Fruit fly (Drosophila melanogaster) whole organism, prepupa: ENCODE measurements around the gene msd1.

Source experiments
- Blimp-1 ChIP-seq: fragments of 200-800 bp; sonication (Bioruptor generic); optimal IDR thresholded peaks from 3 replicates; lab custom pipeline; 2017; ENCODE audit warnings: missing biosample characterization, missing genetic modification characterization, mild to moderate bottlenecking, moderate library complexity, missing genetic modification reagents
- CG10631 ChIP-seq: fragments of 200-800 bp; sonication (Bioruptor generic); optimal IDR thresholded peaks from 2 replicates; lab custom pipeline; 2016; ENCODE audit warnings: missing biosample characterization, missing genetic modification characterization
- CG11902 ChIP-seq: fragments of 200-800 bp; sonication (Bioruptor generic); optimal IDR thresholded peaks from 3 replicates; lab custom pipeline; 2016; ENCODE audit warnings: missing biosample characterization, missing genetic modification characterization
- CG6854 ChIP-seq: fragments of 200-800 bp; sonication (Bioruptor generic); optimal IDR thresholded peaks from 2 replicates; lab custom pipeline; 2017; ENCODE audit warnings: missing biosample characterization, mild to moderate bottlenecking, missing genetic modification characterization
- Eip93F ChIP-seq: fragments of 200-800 bp; sonication (Bioruptor generic); optimal IDR thresholded peaks from 2 replicates; lab custom pipeline; 2016; ENCODE audit warnings: missing biosample characterization, mild to moderate bottlenecking, missing genetic modification characterization
- dsx ChIP-seq: fragments of 200-800 bp; optimal IDR thresholded peaks from 3 replicates; lab custom pipeline; 2019; ENCODE audit warnings: missing biosample characterization, mild to moderate bottlenecking, missing genetic modification characterization, moderate library complexity; ENCODE audit not compliant: poor library complexity, severe bottlenecking

dm6 chr3L:1358338-1358737 is 26.8 kb downstream of the msd1 start:
- TF ChIP-seq CG6854 (GFP tag; lab: Kevin White, UChicago), result no peak
- TF ChIP-seq Eip93F (GFP tag; lab: Kevin White, UChicago), result no peak
- TF ChIP-seq CG10631 (GFP tag; lab: Kevin White, UChicago), result no peak
- TF ChIP-seq CG11902 (GFP tag; lab: Kevin White, UChicago), result no peak
- TF ChIP-seq dsx (GFP tag; lab: Kevin White, UChicago), result no peak
- no peak for TF ChIP-seq Blimp-1 (GFP tag; lab: Kevin White, UChicago)
